Worm (Caenorhabditis elegans) whole organism, mixed stage, embryonic: ENCODE results near the gene T09F5.10.

Experiments
- bed-3 ChIP-seq: fragments of 200-800 bp; sonication (Bioruptor generic); optimal IDR thresholded peaks from 3 replicates; lab custom pipeline; 2018; ENCODE audit warnings: mild to moderate bottlenecking, missing genetic modification characterization, moderate library complexity, missing compliant biosample characterization
- ces-1 ChIP-seq: fragments of 150-350 bp; optimal IDR thresholded peaks from 2 replicates; lab custom pipeline; 2014; ENCODE audit warnings: missing biosample characterization, missing genetic modification reagents, missing genetic modification characterization
- ham-2 ChIP-seq: fragments of 200-800 bp; sonication (Bioruptor generic); optimal IDR thresholded peaks from 2 replicates; lab custom pipeline; 2018; ENCODE audit warnings: mild to moderate bottlenecking, missing genetic modification characterization, missing compliant biosample characterization
- mab-5 ChIP-seq: fragments of 150-350 bp; optimal IDR thresholded peaks from 2 replicates; lab custom pipeline; 2014; ENCODE audit warnings: missing biosample characterization, missing genetic modification characterization
- pha-4 ChIP-seq: fragments of 150-350 bp; optimal IDR thresholded peaks from 2 replicates; lab custom pipeline; 2018; ENCODE audit warnings: missing biosample characterization, missing genetic modification reagents, missing genetic modification characterization
- snpc-4 ChIP-seq: fragments of 150-350 bp; optimal IDR thresholded peaks from 2 replicates; lab custom pipeline; 2014; ENCODE audit warnings: missing biosample characterization, missing genetic modification characterization
- ztf-11 ChIP-seq: fragments of 150-350 bp; optimal IDR thresholded peaks from 2 replicates; lab custom pipeline; 2014; ENCODE audit warnings: missing biosample characterization, missing genetic modification characterization

DNA sequence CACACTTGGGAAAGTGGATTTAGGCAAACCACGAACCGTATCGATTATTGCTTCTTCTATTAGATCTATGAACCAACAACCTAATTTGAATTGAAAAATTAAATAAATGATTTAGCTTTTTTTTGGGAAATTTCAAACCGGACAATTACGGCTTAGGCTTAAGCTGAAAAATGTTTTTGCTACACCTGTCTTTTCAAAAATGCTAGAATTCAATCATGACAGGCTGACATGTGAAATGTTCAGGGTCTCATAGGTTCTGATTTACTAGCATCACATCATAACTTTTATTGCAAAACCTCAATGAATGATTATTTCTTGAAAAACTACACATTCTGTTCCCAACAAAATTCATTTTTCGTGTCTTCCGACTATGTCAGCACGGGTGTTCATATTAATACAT is 26.6 kb upstream of the T09F5.10 start, which contains the start of gene srh-55:
- TF ChIP-seq pha-4 (tag; lab: Kevin White, UChicago) (no peak), ces-1 (GFP tag; lab: Kevin White, UChicago) (no peak), bed-3 (GFP tag; lab: Kevin White, UChicago) (no peak), mab-5 (tag; lab: Kevin White, UChicago) (no peak), ham-2 (GFP tag; lab: Kevin White, UChicago) (no peak), ztf-11 (no peak), snpc-4 (tag; lab: Kevin White, UChicago) (no peak)
